Fruit fly (Drosophila melanogaster): ENCODE measurements around the gene CG17075.

Gene CG17075

dm6 chr2L:223351-223750, 44.0 kb downstream of the CG17075 start (continued):
- TF ChIP-seq dmrt11E (tag; optimal IDR thresholded peaks at IDR 0.05) (peak; percentile 91), CG7372 (GFP tag; IDR thresholded peaks at IDR 0.05) (peak; percentile 54), PHDP (tag; optimal IDR thresholded peaks at IDR 0.05) (peak; percentile 80), CHES-1-like (GFP tag; optimal IDR thresholded peaks at IDR 0.05) (peak; percentile 72), CG13775 (GFP tag; optimal IDR thresholded peaks at IDR 0.05) (peak; percentile 84), dmrt99B (tag; optimal IDR thresholded peaks at IDR 0.05) (peak; percentile 90), CG33213 (GFP tag; optimal IDR thresholded peaks at IDR 0.05) (peak; percentile 82), otp (GFP tag; IDR thresholded peaks at IDR 0.05) (peak; percentile 95), hkb (optimal IDR thresholded peaks at IDR 0.05) (no peak), hkb (GFP tag; IDR thresholded peaks at IDR 0.05) (peak; percentile 92), CG1233 (GFP tag; optimal IDR thresholded peaks at IDR 0.05) (peak; percentile 72), ham (GFP tag; IDR thresholded peaks at IDR 0.05) (peak; percentile 37; the same call in 1 of the 2 replicates), CG9437 (GFP tag; optimal IDR thresholded peaks at IDR 0.05) (peak; percentile 74), Asciz (GFP tag; optimal IDR thresholded peaks at IDR 0.05) (peak; percentile 90), br (optimal IDR thresholded peaks at IDR 0.05) (no peak), CG2678 (tag; optimal IDR thresholded peaks at IDR 0.05) (peak; percentile 78), ttk (GFP tag; IDR thresholded peaks at IDR 0.05) (peak; percentile 92), maf-S (GFP tag; optimal IDR thresholded peaks at IDR 0.05) (peak; percentile 74), CG6683 (GFP tag; optimal IDR thresholded peaks at IDR 0.05) (peak; percentile 43), hth (optimal IDR thresholded peaks at IDR 0.05) (no peak), lmd (GFP tag; IDR thresholded peaks at IDR 0.05) (peak; percentile 82), CG8765 (GFP tag; IDR thresholded peaks at IDR 0.05) (peak; percentile 83; the same call in 1 of the 2 replicates), sens-2 (GFP tag; IDR thresholded peaks at IDR 0.05) (peak; percentile 93), Kr (GFP tag; optimal IDR thresholded peaks at IDR 0.05) (no peak), CG9609 (GFP tag; optimal IDR thresholded peaks at IDR 0.05) (peak; percentile 84), oc (tag; optimal IDR thresholded peaks at IDR 0.05) (peak; percentile 79), CrebB (tag; optimal IDR thresholded peaks at IDR 0.05) (peak; percentile 69), btn (GFP tag; optimal IDR thresholded peaks at IDR 0.05) (peak; percentile 90), CG10209 (GFP tag; optimal IDR thresholded peaks at IDR 0.05) (peak; percentile 87), CG13424 (tag; optimal IDR thresholded peaks at IDR 0.05) (peak; percentile 70), Ssrp (tag; optimal IDR thresholded peaks at IDR 0.05) (peak; percentile 87), nmo (GFP tag; optimal IDR thresholded peaks at IDR 0.05) (peak; percentile 88), CG18011 (GFP tag; optimal IDR thresholded peaks at IDR 0.05) (peak; percentile 67), jing (GFP tag; optimal IDR thresholded peaks at IDR 0.05) (peak; percentile 74), Eip74EF (GFP tag; optimal IDR thresholded peaks at IDR 0.05) (peak in 1 of 2 experiments; percentile 81), ab (GFP tag; optimal IDR thresholded peaks at IDR 0.05) (peak; percentile 63), Nf-YA (GFP tag; IDR thresholded peaks at IDR 0.05) (peak; percentile 79), bab2 (GFP tag; optimal IDR thresholded peaks at IDR 0.05) (peak; percentile 84), CG10274 (GFP tag; optimal IDR thresholded peaks at IDR 0.05) (peak; percentile 45), CG2202 (tag; optimal IDR thresholded peaks at IDR 0.05) (peak; percentile 80), CG1647 (GFP tag; optimal IDR thresholded peaks at IDR 0.05) (peak; percentile 88), CG9727 (GFP tag; optimal IDR thresholded peaks at IDR 0.05) (peak; percentile 93), so (GFP tag; IDR thresholded peaks at IDR 0.05) (peak; percentile 93), CG12219 (GFP tag; optimal IDR thresholded peaks at IDR 0.05) (peak; percentile 81), Hand (GFP tag; optimal IDR thresholded peaks at IDR 0.05) (peak; percentile 9), aop (GFP tag; IDR thresholded peaks at IDR 0.05) (peak; percentile 73; the same call in 1 of the 2 replicates), CG8924 (tag; optimal IDR thresholded peaks at IDR 0.05) (peak; percentile 74), CG4282 (GFP tag; optimal IDR thresholded peaks at IDR 0.05) (peak; percentile 91), CG17912 (GFP tag; optimal IDR thresholded peaks at IDR 0.05) (no peak), CG14441 (GFP tag; IDR thresholded peaks at IDR 0.05) (peak; percentile 89), esg (GFP tag; conservative IDR thresholded peaks at IDR 0.05) (peak; percentile 88), H2.0 (GFP tag; IDR thresholded peaks at IDR 0.05) (peak; percentile 83)
